Worm (Caenorhabditis elegans): ENCODE results near the gene ora-1.
"Not testable (repeated sequence)": the region's sequence is repeated elsewhere in the genome, so short reads cannot be mapped to it uniquely, and the experiment has no call there.

ora-1 gene

DNA sequence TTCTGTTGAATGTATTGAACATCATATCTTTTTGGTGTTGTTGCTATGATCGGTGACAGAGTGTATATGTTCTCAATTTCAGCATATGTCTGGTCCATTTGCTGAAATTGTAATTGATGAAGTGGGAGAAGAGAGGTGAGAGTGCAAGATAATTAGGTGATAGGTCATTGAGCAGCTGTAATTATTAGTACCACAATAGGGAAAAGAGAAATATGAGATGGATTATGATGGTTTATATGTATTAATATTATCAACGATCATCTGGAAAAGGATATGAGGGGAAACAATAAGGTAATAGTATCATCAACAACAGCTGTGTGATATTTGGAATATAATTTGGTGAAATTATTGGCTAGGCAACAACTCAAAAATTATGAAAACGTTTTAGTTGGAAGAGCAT, 34.6 kb downstream of the ora-1 start, which contains the start of gene Y42H9B.3:
Y42H9B.3 (minus strand) TSS at position 101 of the 400 bp plus-strand sequence.
- TF ChIP-seq unc-62 (GFP tag; optimal IDR thresholded peaks at IDR 0.05) = no peak

DNA sequence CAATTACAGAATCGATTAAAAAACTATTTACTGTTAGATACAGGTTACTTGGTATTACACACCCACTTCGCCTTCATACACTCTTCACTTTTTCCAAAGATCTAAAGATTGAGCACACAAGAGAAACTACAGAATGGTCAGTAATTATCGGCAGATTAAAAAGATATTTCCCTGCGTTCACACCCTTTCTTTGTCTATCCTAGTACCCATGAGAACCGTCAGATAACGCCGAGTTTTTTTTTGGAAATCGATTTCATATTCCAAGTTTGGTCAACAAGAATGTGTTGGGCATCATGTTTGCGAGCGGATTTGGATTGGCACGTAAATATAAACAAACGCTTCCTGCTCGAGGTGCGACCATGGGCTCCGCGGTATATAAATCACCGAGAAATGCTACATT, 36.2 kb downstream of the ora-1 start, which contains the start of gene C26B2.8:
C26B2.8 (plus strand) TSS at position 301 of the 400 bp plus-strand sequence.
- TF ChIP-seq unc-62 (GFP tag; optimal IDR thresholded peaks at IDR 0.05) = no peak

DNA sequence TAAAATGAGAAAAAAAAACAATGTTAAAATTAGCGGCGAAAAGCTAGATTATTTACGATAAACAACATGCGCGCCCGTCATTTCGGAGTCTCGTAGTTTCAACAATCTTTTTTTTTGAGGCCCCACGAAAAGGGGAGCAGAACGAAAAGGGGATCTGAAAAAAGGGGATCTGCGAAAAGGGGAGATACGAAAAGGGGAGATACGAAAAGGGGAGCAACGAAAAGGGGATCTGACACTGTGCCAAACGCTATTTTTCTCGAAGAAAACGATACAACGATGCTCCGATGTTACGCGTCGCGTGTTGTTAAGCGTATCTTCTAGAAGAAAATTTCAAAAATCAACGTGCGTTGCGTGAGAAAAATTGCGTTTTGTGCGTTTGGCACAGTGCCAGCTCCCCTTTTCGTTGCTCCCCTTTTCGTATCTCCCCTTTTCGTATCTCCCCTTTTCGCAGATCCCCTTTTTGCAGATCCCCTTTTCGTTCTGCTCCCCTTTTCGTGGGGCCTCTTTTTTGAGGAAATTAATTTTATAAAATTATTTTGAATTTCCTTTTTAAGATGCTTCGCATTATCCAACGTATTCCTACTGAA, 38.1 kb downstream of the ora-1 start, which contains the start of gene C26B2.7:
C26B2.7 (plus strand) TSS at position 549 of the 587 bp plus-strand sequence.
- TF ChIP-seq unc-62 (GFP tag; optimal IDR thresholded peaks at IDR 0.05) = not testable (repeated sequence)

DNA sequence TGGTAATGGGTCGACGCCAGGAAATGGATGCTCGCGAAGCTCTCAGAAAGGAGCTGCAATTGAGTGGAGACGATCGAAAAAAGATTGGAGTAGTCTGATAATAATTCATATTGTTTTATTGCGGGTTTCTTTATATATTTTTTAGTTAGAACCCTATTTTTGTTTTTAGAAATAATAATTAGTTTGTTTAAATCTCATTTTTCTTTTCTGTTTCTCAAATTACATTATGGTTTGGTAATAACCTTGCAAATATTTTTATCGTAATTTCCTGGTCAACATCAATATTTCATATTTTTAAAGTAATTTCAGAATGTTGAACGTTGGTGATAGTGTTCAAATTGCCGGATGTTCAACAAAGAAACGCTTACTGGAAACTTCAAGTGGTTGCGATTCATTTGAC, 39.0 kb downstream of the ora-1 start, which contains the start of gene elpc-4:
elpc-4 (plus strand) TSS at position 301 of the 400 bp plus-strand sequence.
- TF ChIP-seq unc-62 (GFP tag; optimal IDR thresholded peaks at IDR 0.05) = no peak

DNA sequence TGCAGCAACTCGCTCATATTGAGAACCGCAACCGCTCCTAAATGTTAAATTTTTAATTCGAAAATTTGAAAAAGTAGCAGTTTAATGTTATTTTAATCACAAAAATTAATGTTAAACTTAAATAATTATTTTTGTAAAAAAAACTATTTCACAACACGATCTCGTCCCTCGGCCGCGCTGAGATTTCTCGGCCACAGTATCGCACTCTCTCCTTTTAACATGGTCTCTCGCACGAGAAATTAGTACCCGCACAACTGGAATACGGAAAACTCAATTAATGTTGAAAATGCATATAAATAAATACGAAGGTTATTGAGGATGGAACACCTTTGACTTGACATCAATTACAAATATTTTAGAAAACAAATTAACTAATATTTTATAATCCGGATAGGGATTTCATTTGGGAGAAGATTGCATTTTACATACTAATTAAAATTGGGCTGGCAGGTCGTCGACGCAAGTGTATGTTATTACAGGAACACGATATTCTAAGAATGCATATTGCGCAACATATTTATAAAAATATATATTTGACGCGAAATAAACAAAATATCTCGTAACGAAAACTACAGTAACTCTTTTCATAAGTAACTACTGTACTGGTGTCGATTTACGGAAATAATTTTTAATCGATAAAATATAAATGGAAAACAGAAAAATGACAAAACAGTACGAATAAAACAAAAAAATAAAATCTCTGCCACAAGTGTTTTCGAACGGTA, 42.2 kb downstream of the ora-1 start, which contains the start of gene dnc-4:
dnc-4 (minus strand) TSS at position 37 of the 725 bp plus-strand sequence.
- no peak for TF ChIP-seq unc-62 (GFP tag; optimal IDR thresholded peaks at IDR 0.05)

DNA sequence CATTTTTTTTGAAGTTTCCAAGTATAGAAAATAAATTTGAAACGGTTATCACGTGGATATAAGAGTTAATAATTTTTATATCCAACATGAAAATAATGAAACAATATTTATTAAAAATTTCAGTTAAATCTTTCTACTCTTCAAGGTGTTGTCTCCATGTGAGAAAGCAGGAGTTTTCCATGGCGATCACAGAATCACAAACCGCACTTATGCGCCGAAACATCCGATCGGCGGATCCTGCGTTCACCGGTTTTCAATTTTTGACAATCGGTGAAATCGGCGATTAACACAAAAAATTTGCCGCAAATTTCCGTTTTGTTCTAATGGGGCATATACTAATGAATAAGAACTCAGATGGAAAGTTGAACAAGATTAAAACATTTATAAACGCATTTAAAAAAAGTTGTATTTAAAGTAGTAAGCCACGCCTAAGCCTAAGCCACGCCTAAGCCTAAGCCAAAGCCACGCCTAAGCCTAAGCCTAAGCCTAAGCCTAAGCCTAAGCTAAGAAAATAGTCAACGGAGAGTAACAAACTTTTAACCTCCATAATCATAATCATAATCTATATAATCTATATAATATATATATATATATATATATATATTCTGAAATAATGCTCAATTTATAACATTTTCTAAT, 44.5 kb downstream of the ora-1 start, which contains the start of gene C26B2.2:
C26B2.2 (minus strand) TSS at position 88 of the 639 bp plus-strand sequence.
- no peak for TF ChIP-seq unc-62 (GFP tag; optimal IDR thresholded peaks at IDR 0.05)

DNA sequence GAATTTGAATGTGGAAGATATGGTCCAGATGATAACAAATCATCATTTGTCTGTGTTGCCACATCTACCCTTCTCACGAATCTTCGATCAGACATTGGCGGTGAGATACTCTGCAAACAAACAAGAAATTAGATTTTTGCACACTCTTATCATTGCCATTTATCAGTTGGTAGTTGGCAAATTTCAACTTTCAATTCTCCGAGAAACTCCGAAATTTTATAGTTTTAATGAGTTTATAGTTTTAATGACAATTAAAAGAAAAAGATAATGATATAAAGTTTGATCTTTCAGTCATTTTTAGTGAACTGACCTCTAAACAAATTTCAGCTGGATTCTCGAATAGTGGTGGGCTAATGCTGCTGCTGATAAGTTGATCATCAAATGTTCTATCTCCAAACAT, 46.2 kb downstream of the ora-1 start:
- no peak for TF ChIP-seq unc-62 (GFP tag; optimal IDR thresholded peaks at IDR 0.05)

DNA sequence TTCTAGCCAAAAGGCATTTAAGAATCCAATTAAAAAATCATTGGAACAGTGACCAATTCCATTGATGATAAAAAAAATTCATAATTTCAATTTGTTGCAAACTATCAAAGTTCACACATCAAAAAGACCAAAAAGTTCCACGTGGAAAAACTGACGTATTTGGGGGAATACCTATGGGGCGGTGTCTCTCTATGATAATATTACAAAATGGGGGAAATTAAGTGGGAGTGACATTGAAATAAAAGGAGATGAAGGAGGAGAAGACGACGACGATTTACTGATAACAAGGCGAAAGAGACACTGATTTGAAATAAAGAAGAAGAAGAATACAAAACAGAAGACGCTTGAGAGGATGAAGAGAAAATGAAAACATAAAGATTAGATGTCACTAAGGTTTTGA, 48.7 kb downstream of the ora-1 start:
- TF ChIP-seq unc-62 (GFP tag; optimal IDR thresholded peaks at IDR 0.05) = no peak

DNA sequence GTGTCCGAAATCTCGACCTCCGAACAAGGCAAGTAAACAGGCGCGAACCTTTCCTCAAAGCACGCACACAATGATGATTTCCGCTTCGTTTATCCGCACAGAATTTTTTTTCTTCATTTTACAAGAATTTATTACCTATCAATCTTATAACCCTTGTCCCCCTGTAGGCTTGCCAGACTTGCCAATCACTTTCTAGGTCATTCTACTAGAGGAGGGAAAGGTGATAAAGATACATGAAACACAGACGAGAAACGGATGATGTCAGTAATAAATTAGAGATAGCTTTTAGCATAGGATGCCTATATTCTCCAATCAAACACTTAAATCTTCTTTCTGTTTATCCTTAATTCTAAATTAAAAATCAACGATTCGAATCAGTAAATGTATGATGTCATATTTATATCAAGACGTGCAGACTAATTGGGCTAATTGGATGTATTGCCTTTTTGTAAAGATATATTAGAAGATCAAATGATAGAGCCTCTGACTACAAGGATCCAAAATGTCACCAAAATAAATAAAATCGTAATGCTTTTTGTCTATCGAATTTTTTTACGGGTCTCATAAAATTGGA, 49.7 kb downstream of the ora-1 start:
- no peak for TF ChIP-seq unc-62 (GFP tag; optimal IDR thresholded peaks at IDR 0.05)

DNA sequence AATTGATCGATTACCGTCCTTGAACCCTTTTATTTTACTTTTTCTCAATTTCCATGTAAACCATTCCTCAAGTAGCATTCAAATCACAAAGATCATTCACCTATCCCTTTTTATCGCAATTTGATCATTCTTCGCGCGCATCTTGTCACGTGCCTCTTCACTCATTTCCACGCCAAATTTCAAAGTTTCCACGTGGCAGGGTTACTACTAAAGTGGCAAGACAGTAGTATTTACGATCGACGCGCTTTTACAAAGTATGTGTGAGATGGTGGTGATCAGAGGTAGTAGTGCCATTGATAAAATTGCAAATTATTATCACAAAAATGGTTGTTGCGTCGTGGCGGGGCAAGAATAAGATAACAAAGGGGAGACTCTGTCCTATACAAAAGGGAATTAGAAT, 50.7 kb downstream of the ora-1 start:
- no peak for TF ChIP-seq unc-62 (GFP tag; optimal IDR thresholded peaks at IDR 0.05)
